Fruit fly (Drosophila melanogaster) whole organism, embryonic: ENCODE data around the gene wfs1.

Experiments used
- Atf3 ChIP-seq: fragments of 200-800 bp; sonication (Bioruptor generic); optimal IDR thresholded peaks from 3 replicates; lab custom pipeline; 2016; ENCODE audit warnings: missing biosample characterization, missing genetic modification characterization
- Awh ChIP-seq: fragments of 200-800 bp; sonication (Bioruptor generic); IDR thresholded peaks from 2 replicates; pipeline ENCODE4, ENCODE4 v1.3.6; 2022; ENCODE audit warnings: missing biosample characterization, missing genetic modification characterization
- B-H1 ChIP-seq: fragments of 200-800 bp; sonication (Bioruptor generic); IDR thresholded peaks from 3 replicates; pipeline ENCODE4 v1.3.6; 2022; ENCODE audit warnings: missing biosample characterization, missing genetic modification characterization
- Bteb2 ChIP-seq: fragments of 200-800 bp; sonication (Bioruptor generic); optimal IDR thresholded peaks from 2 replicates; lab custom pipeline; 2016; ENCODE audit warnings: missing biosample characterization, missing genetic modification characterization
- CG10209 ChIP-seq: fragments of 200-800 bp; sonication (Bioruptor generic); optimal IDR thresholded peaks from 3 replicates; lab custom pipeline; 2017; ENCODE audit warnings: missing biosample characterization, mild to moderate bottlenecking, missing genetic modification characterization, missing genetic modification reagents
- CG10462 ChIP-seq: fragments of 200-800 bp; sonication (Bioruptor generic); optimal IDR thresholded peaks from 2 replicates; lab custom pipeline; 2016; ENCODE audit warnings: missing biosample characterization, missing genetic modification characterization
- CG10959 ChIP-seq: fragments of 200-800 bp; sonication (Bioruptor generic); IDR thresholded peaks from 2 replicates; pipeline ENCODE4 v1.3.6; 2022; ENCODE audit warnings: missing biosample characterization, missing genetic modification characterization
- CG11085 ChIP-seq: fragments of 200-800 bp; sonication (Bioruptor generic); IDR thresholded peaks from 2 replicates; pipeline ENCODE4 v1.3.6; 2022; ENCODE audit warnings: missing biosample characterization, missing genetic modification characterization
- CG12219 ChIP-seq: fragments of 200-800 bp; sonication (Bioruptor generic); optimal IDR thresholded peaks from 3 replicates; lab custom pipeline; 2018; ENCODE audit warnings: missing biosample characterization, mild to moderate bottlenecking, missing genetic modification characterization
- CG12659 ChIP-seq: fragments of 200-800 bp; sonication (Bioruptor generic); optimal IDR thresholded peaks from 3 replicates; lab custom pipeline; 2017; ENCODE audit warnings: mild to moderate bottlenecking, missing biosample characterization, missing genetic modification reagents, missing genetic modification characterization
- CG14965 ChIP-seq: fragments of 200-800 bp; sonication (Bioruptor generic); optimal IDR thresholded peaks from 2 replicates; lab custom pipeline; 2016; ENCODE audit warnings: missing biosample characterization, missing genetic modification characterization, borderline replicate concordance
- CG16813 ChIP-seq: fragments of 200-800 bp; sonication (Bioruptor generic); IDR thresholded peaks from 3 replicates; pipeline ENCODE4 v1.3.6; 2022; ENCODE audit warnings: missing biosample characterization, missing genetic modification characterization; ENCODE audit not compliant: partially characterized antibody
- CG1832 ChIP-seq: fragments of 200-800 bp; sonication (Bioruptor generic); optimal IDR thresholded peaks from 2 replicates; lab custom pipeline; 2017; ENCODE audit warnings: missing biosample characterization, mild to moderate bottlenecking, missing genetic modification characterization, inconsistent platforms
- CG18599 ChIP-seq: fragments of 200-800 bp; sonication (Bioruptor generic); optimal IDR thresholded peaks from 3 replicates; lab custom pipeline; 2017; ENCODE audit warnings: missing biosample characterization, missing genetic modification characterization, mild to moderate bottlenecking, moderate library complexity, missing genetic modification reagents
- CG32772 ChIP-seq: fragments of 200-800 bp; sonication (Bioruptor generic); IDR thresholded peaks from 2 replicates; pipeline ENCODE4 v1.3.6; 2022; ENCODE audit warnings: missing biosample characterization, missing genetic modification characterization
- CG4404 ChIP-seq: fragments of 200-800 bp; sonication (Bioruptor generic); IDR thresholded peaks from 2 replicates; pipeline ENCODE4 v1.3.6; 2022; ENCODE audit warnings: missing biosample characterization, missing genetic modification characterization
- CG4617 ChIP-seq: fragments of 200-800 bp; sonication (Bioruptor generic); optimal IDR thresholded peaks from 3 replicates; lab custom pipeline; 2016; ENCODE audit warnings: missing biosample characterization, missing genetic modification characterization, borderline replicate concordance
- CG6654 ChIP-seq: fragments of 200-800 bp; sonication (Bioruptor generic); optimal IDR thresholded peaks from 2 replicates; lab custom pipeline; 2017; ENCODE audit warnings: missing biosample characterization, mild to moderate bottlenecking, missing genetic modification characterization
- CG6765 ChIP-seq: fragments of 200-800 bp; sonication (Bioruptor generic); optimal IDR thresholded peaks from 3 replicates; lab custom pipeline; 2017; ENCODE audit warnings: missing biosample characterization, mild to moderate bottlenecking, missing genetic modification characterization
- CG6854 ChIP-seq: fragments of 200-800 bp; sonication (Bioruptor generic); optimal IDR thresholded peaks from 3 replicates; lab custom pipeline; 2017; ENCODE audit warnings: missing biosample characterization, mild to moderate bottlenecking, missing genetic modification characterization
- CG8290 ChIP-seq, 3 experiments: fragments of 200-800 bp; sonication (Bioruptor generic); optimal IDR thresholded peaks; 2 replicates each; lab custom pipeline; 2016 to 2019; ENCODE audit warnings: missing biosample characterization in 3 of 3, missing genetic modification characterization in 3 of 3, mild to moderate bottlenecking in 2 of 3, moderate library complexity in 1 of 3
- CG8765 ChIP-seq: fragments of 200-800 bp; sonication (Bioruptor generic); IDR thresholded peaks from 2 replicates; pipeline ENCODE4 v1.3.6; 2022; ENCODE audit warnings: missing biosample characterization, missing genetic modification characterization
- CG9727 ChIP-seq: fragments of 200-800 bp; sonication (Bioruptor generic); optimal IDR thresholded peaks from 3 replicates; lab custom pipeline; 2017; ENCODE audit warnings: missing biosample characterization, mild to moderate bottlenecking, missing genetic modification characterization
- D19B ChIP-seq: fragments of 200-800 bp; sonication (Bioruptor generic); optimal IDR thresholded peaks from 2 replicates; lab custom pipeline; 2017; ENCODE audit warnings: missing biosample characterization, mild to moderate bottlenecking, missing genetic modification characterization
- Dref ChIP-seq: fragments of 200-800 bp; sonication (Bioruptor generic); IDR thresholded peaks from 2 replicates; pipeline ENCODE4 v1.3.6; 2022; ENCODE audit warnings: missing biosample characterization, missing genetic modification characterization
- Fer1 ChIP-seq: fragments of 200-800 bp; sonication (Bioruptor generic); optimal IDR thresholded peaks from 2 replicates; lab custom pipeline; 2017; ENCODE audit warnings: missing biosample characterization, mild to moderate bottlenecking, missing genetic modification characterization
- Hr39 ChIP-seq: fragments of >200 bp; optimal IDR thresholded peaks from 2 replicates; lab custom pipeline; 2017
- NC2α ChIP-seq: fragments of 200-800 bp; sonication (Bioruptor generic); optimal IDR thresholded peaks from 2 replicates; lab custom pipeline; 2016; ENCODE audit warnings: missing biosample characterization, missing genetic modification characterization
- PHDP ChIP-seq: fragments of 200-800 bp; sonication (Bioruptor generic); optimal IDR thresholded peaks from 3 replicates; lab custom pipeline; 2018; ENCODE audit warnings: missing biosample characterization, mild to moderate bottlenecking, missing genetic modification characterization, moderate library complexity
- Pdp1 ChIP-seq, 2 experiments: fragments of 200-800 bp; sonication (Bioruptor generic); optimal IDR thresholded peaks; 3 replicates each; lab custom pipeline; 2016; ENCODE audit warnings: missing biosample characterization in 2 of 2, missing genetic modification characterization in 2 of 2, mild to moderate bottlenecking in 1 of 2, moderate library complexity in 1 of 2
- Six4 ChIP-seq: fragments of 200-800 bp; sonication (Bioruptor generic); optimal IDR thresholded peaks from 2 replicates; lab custom pipeline; 2016; ENCODE audit warnings: missing biosample characterization, missing genetic modification characterization
- TFAM ChIP-seq: fragments of 200-800 bp; sonication (Bioruptor generic); optimal IDR thresholded peaks from 2 replicates; lab custom pipeline; 2017; ENCODE audit warnings: missing biosample characterization, missing genetic modification characterization, inconsistent platforms
- Taf1 ChIP-seq: fragments of 200-800 bp; sonication (Bioruptor generic); IDR thresholded peaks from 2 replicates; pipeline ENCODE4 v1.3.6; 2022; ENCODE audit warnings: missing biosample characterization, missing genetic modification characterization
- Tbp ChIP-seq: fragments of >200 bp; optimal IDR thresholded peaks from 2 replicates; lab custom pipeline; 2018; ENCODE audit warnings: missing biosample characterization, missing genetic modification characterization
- bab2 ChIP-seq: fragments of 200-800 bp; sonication (Bioruptor generic); optimal IDR thresholded peaks from 2 replicates; lab custom pipeline; 2016; ENCODE audit warnings: missing biosample characterization, missing genetic modification characterization
- cad ChIP-seq: fragments of >200 bp; optimal IDR thresholded peaks from 2 replicates; lab custom pipeline; 2017; ENCODE audit warnings: missing biosample characterization, missing genetic modification characterization
- chinmo ChIP-seq: fragments of 200-800 bp; sonication (Bioruptor generic); IDR thresholded peaks from 4 replicates; pipeline ENCODE4 v1.3.6; 2022; ENCODE audit warnings: missing biosample characterization, missing genetic modification characterization; ENCODE audit not compliant: partially characterized antibody
- crol ChIP-seq: fragments of 200-800 bp; sonication (Bioruptor generic); IDR thresholded peaks from 2 replicates; pipeline ENCODE4 v1.3.6; 2022; ENCODE audit warnings: missing biosample characterization, missing genetic modification characterization
- dmrt99B ChIP-seq: fragments of 200-800 bp; sonication (Bioruptor generic); optimal IDR thresholded peaks from 2 replicates; lab custom pipeline; 2018; ENCODE audit warnings: missing biosample characterization, mild to moderate bottlenecking, missing genetic modification characterization, moderate library complexity
- hb ChIP-seq: fragments of 200-800 bp; sonication (Bioruptor generic); IDR thresholded peaks from 3 replicates; pipeline ENCODE4 v1.3.6; 2022; ENCODE audit warnings: missing biosample characterization, missing genetic modification characterization; ENCODE audit not compliant: partially characterized antibody
- hkb ChIP-seq, 2 experiments: fragments of 200-800 bp in 1 of 2; fragments of >200 bp in 1 of 2; sonication (Bioruptor generic) in 1 of 2; IDR thresholded peaks in 1 of 2; optimal IDR thresholded peaks in 1 of 2; 2 replicates each; pipeline versions ENCODE4 v1.3.6 to Lab custom; 2017 to 2022; ENCODE audit warnings: missing biosample characterization in 1 of 2, missing genetic modification characterization in 1 of 2
- jigr1 ChIP-seq: fragments of 200-800 bp; sonication (Bioruptor generic); IDR thresholded peaks from 3 replicates; pipeline ENCODE4 v1.3.6; 2022; ENCODE audit warnings: missing biosample characterization, missing genetic modification characterization
- kni ChIP-seq: fragments of 200-800 bp; sonication (Bioruptor generic); optimal IDR thresholded peaks from 3 replicates; lab custom pipeline; 2017; ENCODE audit warnings: mild to moderate bottlenecking, missing biosample characterization, missing genetic modification reagents, missing genetic modification characterization
- lilli ChIP-seq: fragments of 200-800 bp; sonication (Bioruptor generic); optimal IDR thresholded peaks from 3 replicates; lab custom pipeline; 2016; ENCODE audit warnings: missing biosample characterization, missing genetic modification characterization
- mirr ChIP-seq: fragments of 200-800 bp; sonication (Bioruptor generic); optimal IDR thresholded peaks from 3 replicates; lab custom pipeline; 2018; ENCODE audit warnings: missing biosample characterization, mild to moderate bottlenecking, missing genetic modification characterization
- pb ChIP-seq: fragments of 200-800 bp; sonication (Bioruptor generic); optimal IDR thresholded peaks from 3 replicates; lab custom pipeline; 2016; ENCODE audit warnings: missing biosample characterization, missing genetic modification characterization
- tap ChIP-seq: fragments of 200-800 bp; optimal IDR thresholded peaks from 3 replicates; lab custom pipeline; 2019; ENCODE audit warnings: missing biosample characterization, mild to moderate bottlenecking, missing genetic modification characterization, moderate library complexity
- tll ChIP-seq, 2 experiments: fragments of 200-800 bp in 1 of 2; fragments of >200 bp in 1 of 2; sonication (Bioruptor generic) in 1 of 2; optimal IDR thresholded peaks; 2 replicates each; lab custom pipeline; 2017 to 2019; ENCODE audit warnings: missing biosample characterization in 2 of 2, missing genetic modification characterization in 2 of 2, mild to moderate bottlenecking in 1 of 2, moderate library complexity in 1 of 2

The wfs1 gene

dm6 chr3R:22684044-22684947, 5.9 kb downstream of the wfs1 start (continued):
- TF ChIP-seq tll (GFP tag; optimal IDR thresholded peaks at IDR 0.05; lab: Kevin White, UChicago) (no peak), CG16813 (no peak), kni (peak; percentile 29), dmrt99B (tag; lab: Kevin White, UChicago) (no peak), Six4 (no peak), CG1832 (no peak), Awh (no peak), CG11085 (no peak), CG4404 (GFP tag; lab: Robert Waterston, UW) (no peak), jigr1 (GFP tag; lab: Robert Waterston, UW) (no peak), Taf1 (GFP tag; lab: Robert Waterston, UW) (no peak), CG12219 (GFP tag; lab: Kevin White, UChicago) (no peak), CG14965 (GFP tag; lab: Kevin White, UChicago) (no peak), chinmo (GFP tag; lab: Robert Waterston, UW) (0 out of 4 replicates have a peak, but pooled peaks have one; percentile 44), mirr (GFP tag; lab: Kevin White, UChicago) (no peak), Pdp1 (GFP tag; optimal IDR thresholded peaks at IDR 0.05; lab: Kevin White, UChicago) (peak in 1 of 2 experiments; percentile 63), B-H1 (GFP tag; lab: Robert Waterston, UW) (no peak), CG12659 (no peak), Bteb2 (GFP tag; lab: Kevin White, UChicago) (no peak), cad (GFP tag; lab: Kevin White, UChicago) (no peak), CG10959 (no peak), CG32772 (no peak), CG9727 (GFP tag; lab: Kevin White, UChicago) (no peak), CG8765 (GFP tag; lab: Robert Waterston, UW) (no peak), hkb (optimal IDR thresholded peaks at IDR 0.05; lab: Kevin White, UChicago) (no peak), hkb (GFP tag; IDR thresholded peaks at IDR 0.05; lab: Robert Waterston, UW) (no peak), CG10209 (GFP tag; lab: Kevin White, UChicago) (no peak), D19B (GFP tag; lab: Kevin White, UChicago) (no peak), hb (GFP tag; lab: Robert Waterston, UW) (no peak), pb (no peak), CG6654 (GFP tag; lab: Kevin White, UChicago) (no peak), TFAM (no peak), Tbp (GFP tag; lab: Kevin White, UChicago) (no peak), tap (tag; lab: Kevin White, UChicago) (peak; percentile 4), Fer1 (peak; percentile 27), PHDP (tag; lab: Kevin White, UChicago) (peak; percentile 4), Hr39 (lab: Kevin White, UChicago) (no peak), CG6854 (no peak), CG8290 (GFP tag; optimal IDR thresholded peaks at IDR 0.05; lab: Kevin White, UChicago) (no peak), CG8290 (tag; optimal IDR thresholded peaks at IDR 0.05; lab: Kevin White, UChicago) (no peak), CG10462 (GFP tag; lab: Kevin White, UChicago) (no peak), NC2α (GFP tag; lab: Kevin White, UChicago) (no peak), CG18599 (GFP tag; lab: Kevin White, UChicago) (peak; percentile 6), CG6765 (GFP tag; lab: Kevin White, UChicago) (no peak), Dref (no peak), Atf3 (GFP tag; lab: Kevin White, UChicago) (no peak), CG4617 (GFP tag; lab: Kevin White, UChicago) (no peak), bab2 (GFP tag; lab: Kevin White, UChicago) (no peak), crol (GFP tag; lab: Robert Waterston, UW) (no peak), lilli (GFP tag; lab: Kevin White, UChicago) (no peak)
